Worm (Caenorhabditis elegans): ENCODE results near the gene C36B7.2.

ce11 chrX:7128615-7129014, 22.4 kb downstream of the C36B7.2 start:
- TF ChIP-seq fkh-10 (GFP tag; optimal IDR thresholded peaks at IDR 0.05) (no peak), rbr-2 (tag; optimal IDR thresholded peaks at IDR 0.05) (no peak), nhr-11 (tag; optimal IDR thresholded peaks at IDR 0.05) (no peak), unc-39 (tag; optimal IDR thresholded peaks at IDR 0.05) (no peak), pha-4 (GFP tag; IDR thresholded peaks at IDR 0.05) (no peak), pha-4 (tag; optimal IDR thresholded peaks at IDR 0.05) (no peak), mep-1 (tag; optimal IDR thresholded peaks at IDR 0.05) (no peak), unc-62 (GFP tag; optimal IDR thresholded peaks at IDR 0.05 in 1 of 2) (no peak), unc-62 (tag; optimal IDR thresholded peaks at IDR 0.05) (no peak), pqm-1 (tag; optimal IDR thresholded peaks at IDR 0.05) (no peak), aha-1 (tag) (no peak), saeg-2 (GFP tag; IDR thresholded peaks at IDR 0.05) (no peak)

Measured in whole organism, L4 larva.